Fruit fly (Drosophila melanogaster) whole organism, embryonic: ENCODE results near the gene CG9297.

Experiments used
- Atf3 ChIP-seq: fragments of 200-800 bp; sonication (Bioruptor generic); optimal IDR thresholded peaks from 3 replicates; lab custom pipeline; 2016; ENCODE audit warnings: missing biosample characterization, missing genetic modification characterization
- BEAF-32 ChIP-seq: fragments of 200-800 bp; sonication (Bioruptor generic); optimal IDR thresholded peaks from 3 replicates; lab custom pipeline; 2017; ENCODE audit warnings: missing biosample characterization, missing genetic modification characterization, mild to moderate bottlenecking, moderate library complexity, missing genetic modification reagents
- Bdp1 ChIP-seq: fragments of 200-800 bp; sonication (Bioruptor generic); optimal IDR thresholded peaks from 3 replicates; lab custom pipeline; 2016; ENCODE audit warnings: missing biosample characterization, missing genetic modification characterization
- Blimp-1 ChIP-seq: fragments of 200-800 bp; sonication (Bioruptor generic); optimal IDR thresholded peaks from 3 replicates; lab custom pipeline; 2018; ENCODE audit warnings: missing biosample characterization, missing genetic modification characterization, mild to moderate bottlenecking, moderate library complexity, missing genetic modification reagents
- CG12104 ChIP-seq: fragments of 200-800 bp; sonication (Bioruptor generic); optimal IDR thresholded peaks from 3 replicates; lab custom pipeline; 2016; ENCODE audit warnings: missing biosample characterization, missing genetic modification characterization
- CG14441 ChIP-seq: fragments of 200-800 bp; sonication (Bioruptor generic); IDR thresholded peaks from 2 replicates; pipeline ENCODE4 v1.3.6; 2022; ENCODE audit warnings: missing biosample characterization, missing genetic modification characterization
- CG16779 ChIP-seq: fragments of 200-800 bp; sonication (Bioruptor generic); IDR thresholded peaks from 2 replicates; pipeline ENCODE4 v1.3.6; 2022; ENCODE audit warnings: missing biosample characterization, missing genetic modification characterization
- CG17186 ChIP-seq: fragments of 200-800 bp; sonication (Bioruptor generic); optimal IDR thresholded peaks from 3 replicates; lab custom pipeline; 2017; ENCODE audit warnings: missing biosample characterization, missing genetic modification reagents, missing genetic modification characterization
- CG17328 ChIP-seq: fragments of 200-800 bp; sonication (Bioruptor generic); IDR thresholded peaks from 2 replicates; pipeline ENCODE4 v1.3.6; 2022; ENCODE audit warnings: missing biosample characterization, missing genetic modification characterization
- CG17359 ChIP-seq: fragments of 200-800 bp; sonication (Bioruptor generic); optimal IDR thresholded peaks from 3 replicates; lab custom pipeline; 2018; ENCODE audit warnings: missing biosample characterization, mild to moderate bottlenecking, missing genetic modification characterization, moderate library complexity
- CG17385 ChIP-seq: fragments of 200-800 bp; sonication (Bioruptor generic); optimal IDR thresholded peaks from 3 replicates; lab custom pipeline; 2018; ENCODE audit warnings: missing biosample characterization, mild to moderate bottlenecking, missing genetic modification characterization
- CG17829 ChIP-seq: fragments of 200-800 bp; optimal IDR thresholded peaks from 2 replicates; lab custom pipeline; 2019; ENCODE audit warnings: missing biosample characterization, mild to moderate bottlenecking, missing genetic modification characterization, moderate library complexity
- CG17912 ChIP-seq: fragments of 200-800 bp; sonication (Bioruptor generic); optimal IDR thresholded peaks from 2 replicates; lab custom pipeline; 2018; ENCODE audit warnings: missing biosample characterization, mild to moderate bottlenecking, missing genetic modification characterization
- CG1832 ChIP-seq: fragments of 200-800 bp; sonication (Bioruptor generic); optimal IDR thresholded peaks from 2 replicates; lab custom pipeline; 2017; ENCODE audit warnings: missing biosample characterization, mild to moderate bottlenecking, missing genetic modification characterization, inconsistent platforms
- CG3065 ChIP-seq: fragments of 200-800 bp; sonication (Bioruptor generic); optimal IDR thresholded peaks from 2 replicates; lab custom pipeline; 2016; ENCODE audit warnings: missing biosample characterization, missing genetic modification characterization
- CG3838 ChIP-seq: fragments of 200-800 bp; sonication (Bioruptor generic); optimal IDR thresholded peaks from 3 replicates; lab custom pipeline; 2016; ENCODE audit warnings: missing biosample characterization, missing genetic modification characterization
- CG43689 ChIP-seq: fragments of 200-800 bp; sonication (Bioruptor generic); IDR thresholded peaks from 2 replicates; pipeline ENCODE4 v1.3.6; 2022; ENCODE audit warnings: missing biosample characterization, missing genetic modification characterization
- CG4854 ChIP-seq: fragments of 200-800 bp; sonication (Bioruptor generic); optimal IDR thresholded peaks from 2 replicates; lab custom pipeline; 2016; ENCODE audit warnings: missing biosample characterization, missing genetic modification characterization, inconsistent platforms
- CG8359 ChIP-seq: fragments of 200-800 bp; sonication (Bioruptor generic); optimal IDR thresholded peaks from 2 replicates; lab custom pipeline; 2017; ENCODE audit warnings: missing biosample characterization, mild to moderate bottlenecking, missing genetic modification characterization, borderline replicate concordance
- CG8388 ChIP-seq: fragments of 200-800 bp; sonication (Bioruptor generic); optimal IDR thresholded peaks from 2 replicates; lab custom pipeline; 2019; ENCODE audit warnings: missing biosample characterization, mild to moderate bottlenecking, missing genetic modification characterization, moderate library complexity
- CG9797 ChIP-seq: fragments of 200-800 bp; sonication (Bioruptor generic); optimal IDR thresholded peaks from 3 replicates; lab custom pipeline; 2018; ENCODE audit warnings: missing biosample characterization, mild to moderate bottlenecking, missing genetic modification characterization
- CoRest ChIP-seq: fragments of 200-800 bp; sonication (Bioruptor generic); optimal IDR thresholded peaks from 3 replicates; lab custom pipeline; 2018; ENCODE audit warnings: missing biosample characterization, mild to moderate bottlenecking, missing genetic modification characterization, moderate library complexity
- Dad ChIP-seq: fragments of 200-800 bp; sonication (Bioruptor generic); optimal IDR thresholded peaks from 3 replicates; lab custom pipeline; 2016; ENCODE audit warnings: missing biosample characterization, missing genetic modification characterization
- Dbx ChIP-seq: fragments of 200-800 bp; sonication (Bioruptor generic); IDR thresholded peaks from 3 replicates; pipeline ENCODE4 v1.3.6; 2022; ENCODE audit warnings: missing biosample characterization, missing genetic modification characterization
- Doc2 ChIP-seq: fragments of 200-800 bp; sonication (Bioruptor generic); IDR thresholded peaks from 2 replicates; pipeline ENCODE4 v1.3.6; 2022; ENCODE audit warnings: missing biosample characterization, missing genetic modification characterization
- Eip74EF ChIP-seq, 2 experiments: fragments of 200-800 bp in 1 of 2; fragments of >200 bp in 1 of 2; sonication (Bioruptor generic) in 1 of 2; optimal IDR thresholded peaks; 2 replicates each; lab custom pipeline; 2017 to 2019; ENCODE audit warnings: missing biosample characterization in 2 of 2, missing genetic modification characterization in 2 of 2, mild to moderate bottlenecking in 1 of 2, moderate library complexity in 1 of 2
- Fer3 ChIP-seq: fragments of 200-800 bp; sonication (Bioruptor generic); optimal IDR thresholded peaks from 2 replicates; lab custom pipeline; 2018; ENCODE audit warnings: missing biosample characterization, mild to moderate bottlenecking, missing genetic modification characterization, moderate library complexity
- H2.0 ChIP-seq: fragments of 200-800 bp; sonication (Bioruptor generic); IDR thresholded peaks from 2 replicates; pipeline ENCODE4 v1.3.6; 2022; ENCODE audit warnings: missing biosample characterization, missing genetic modification characterization
- Hr78 ChIP-seq, 2 experiments: fragments of 200-800 bp in 1 of 2; fragments of >200 bp in 1 of 2; sonication (Bioruptor generic) in 1 of 2; optimal IDR thresholded peaks; 2 replicates each; lab custom pipeline; 2017 to 2019; ENCODE audit warnings: missing biosample characterization in 2 of 2, missing genetic modification characterization in 2 of 2, mild to moderate bottlenecking in 1 of 2, moderate library complexity in 1 of 2
- MBD-R2 ChIP-seq: fragments of 200-800 bp; sonication (Bioruptor generic); IDR thresholded peaks from 2 replicates; pipeline ENCODE4 v1.3.6; 2022; ENCODE audit warnings: missing biosample characterization, missing genetic modification characterization
- MESR4 ChIP-seq: fragments of 200-800 bp; sonication (Bioruptor generic); optimal IDR thresholded peaks from 2 replicates; lab custom pipeline; 2018; ENCODE audit warnings: missing biosample characterization, mild to moderate bottlenecking, missing genetic modification characterization, moderate library complexity
- Max ChIP-seq: fragments of 200-800 bp; sonication (Bioruptor generic); optimal IDR thresholded peaks from 2 replicates; lab custom pipeline; 2016; ENCODE audit warnings: missing biosample characterization, mild to moderate bottlenecking, missing genetic modification characterization
- Oaz ChIP-seq: fragments of 200-800 bp; sonication (Bioruptor generic); IDR thresholded peaks from 2 replicates; pipeline ENCODE4 v1.3.6; 2022; ENCODE audit warnings: missing biosample characterization, missing genetic modification characterization
- Opbp ChIP-seq: fragments of 200-800 bp; sonication (Bioruptor generic); IDR thresholded peaks from 3 replicates; pipeline ENCODE4 v1.3.6; 2022; ENCODE audit warnings: missing biosample characterization, missing genetic modification characterization; ENCODE audit not compliant: partially characterized antibody
- Stat92E ChIP-seq, 3 experiments: fragments of >200 bp in 2 of 3; fragments of 200-800 bp in 1 of 3; sonication (Bioruptor generic) in 1 of 3; optimal IDR thresholded peaks; 2 replicates each; lab custom pipeline; 2017 to 2019; ENCODE audit warnings: missing biosample characterization in 3 of 3, missing genetic modification characterization in 3 of 3, mild to moderate bottlenecking in 1 of 3, moderate library complexity in 1 of 3
- ab ChIP-seq: fragments of 200-800 bp; sonication (Bioruptor generic); optimal IDR thresholded peaks from 2 replicates; lab custom pipeline; 2016; ENCODE audit warnings: missing biosample characterization, missing genetic modification characterization
- ac ChIP-seq: fragments of 200-800 bp; sonication (Bioruptor generic); optimal IDR thresholded peaks from 3 replicates; lab custom pipeline; 2017; ENCODE audit warnings: missing biosample characterization, mild to moderate bottlenecking, missing genetic modification characterization
- br ChIP-seq: fragments of >200 bp; optimal IDR thresholded peaks from 2 replicates; lab custom pipeline; 2017
- cwo ChIP-seq: fragments of 200-800 bp; sonication (Bioruptor generic); optimal IDR thresholded peaks from 3 replicates; lab custom pipeline; 2017; ENCODE audit warnings: missing biosample characterization, missing genetic modification characterization, mild to moderate bottlenecking, moderate library complexity, missing genetic modification reagents
- dimm ChIP-seq: fragments of 200-800 bp; sonication (Bioruptor generic); IDR thresholded peaks from 2 replicates; pipeline ENCODE4 v1.3.6; 2022; ENCODE audit warnings: missing biosample characterization, missing genetic modification characterization
- esg ChIP-seq: fragments of 200-800 bp; sonication (Bioruptor generic); conservative IDR thresholded peaks from 2 replicates; pipeline ENCODE4 v1.3.6; 2022; ENCODE audit warnings: missing biosample characterization, missing genetic modification characterization
- kni ChIP-seq: fragments of 200-800 bp; sonication (Bioruptor generic); optimal IDR thresholded peaks from 3 replicates; lab custom pipeline; 2017; ENCODE audit warnings: mild to moderate bottlenecking, missing biosample characterization, missing genetic modification reagents, missing genetic modification characterization
- onecut ChIP-seq: fragments of 200-800 bp; sonication (Bioruptor generic); IDR thresholded peaks from 2 replicates; pipeline ENCODE4 v1.3.6; 2022; ENCODE audit warnings: missing biosample characterization, missing genetic modification characterization
- pros ChIP-seq: fragments of 200-800 bp; sonication (Bioruptor generic); optimal IDR thresholded peaks from 3 replicates; lab custom pipeline; 2019; ENCODE audit warnings: missing biosample characterization, mild to moderate bottlenecking, missing genetic modification characterization, moderate library complexity
- run ChIP-seq: fragments of 200-800 bp; sonication (Bioruptor generic); optimal IDR thresholded peaks from 3 replicates; lab custom pipeline; 2018; ENCODE audit warnings: missing biosample characterization, mild to moderate bottlenecking, missing genetic modification characterization
- sd ChIP-seq: fragments of 200-800 bp; sonication (Bioruptor generic); optimal IDR thresholded peaks from 3 replicates; lab custom pipeline; 2018; ENCODE audit warnings: missing biosample characterization, mild to moderate bottlenecking, missing genetic modification characterization, moderate library complexity
- sima ChIP-seq: fragments of 200-800 bp; sonication (Bioruptor generic); optimal IDR thresholded peaks from 2 replicates; lab custom pipeline; 2016; ENCODE audit warnings: missing biosample characterization, missing genetic modification characterization
- sug ChIP-seq: fragments of 200-800 bp; optimal IDR thresholded peaks from 2 replicates; lab custom pipeline; 2019; ENCODE audit warnings: missing biosample characterization, mild to moderate bottlenecking, missing genetic modification characterization, moderate library complexity
- ttk ChIP-seq: fragments of 200-800 bp; sonication (Bioruptor generic); IDR thresholded peaks from 2 replicates; pipeline ENCODE4 v2.1.2; 2022; ENCODE audit warnings: missing biosample characterization, missing genetic modification characterization
- wor ChIP-seq: fragments of 200-800 bp; sonication (Bioruptor generic); IDR thresholded peaks from 2 replicates; pipeline ENCODE4 v1.3.6; 2022; ENCODE audit warnings: missing biosample characterization, missing genetic modification characterization

CG9297 gene

dm6 chr3R:13724029-13724638 is 47.2 kb upstream of the CG9297 start (continued):
- TF ChIP-seq CG9797 (GFP tag; lab: Kevin White, UChicago) (no peak), sug (no peak), cwo (no peak), Dbx (GFP tag; lab: Robert Waterston, UW) (no peak), CoRest (no peak), Opbp (no peak), Dad (no peak), CG8359 (GFP tag; lab: Kevin White, UChicago) (no peak), CG4854 (GFP tag; lab: Kevin White, UChicago) (no peak), br (no peak), Stat92E (GFP tag; optimal IDR thresholded peaks at IDR 0.05; lab: Kevin White, UChicago) (no peak), esg (GFP tag; lab: Robert Waterston, UW) (no peak), MESR4 (no peak), CG12104 (no peak), CG3838 (GFP tag; lab: Kevin White, UChicago) (no peak), ab (no peak), sima (GFP tag; lab: Kevin White, UChicago) (no peak), Oaz (GFP tag; lab: Robert Waterston, UW) (no peak), Max (GFP tag; lab: Kevin White, UChicago) (no peak), run (tag; lab: Kevin White, UChicago) (no peak), CG17186 (no peak), Doc2 (GFP tag; lab: Robert Waterston, UW) (no peak), CG17912 (GFP tag; lab: Kevin White, UChicago) (no peak), CG3065 (GFP tag; lab: Kevin White, UChicago) (no peak), ttk (GFP tag; lab: Robert Waterston, UW) (no peak), CG17385 (no peak), wor (no peak), CG8388 (no peak), Hr78 (GFP tag; optimal IDR thresholded peaks at IDR 0.05; lab: Kevin White, UChicago) (peak in 1 of 2 experiments; percentile 51), BEAF-32 (no peak), pros (GFP tag; lab: Kevin White, UChicago) (peak; percentile 98), CG17829 (tag; lab: Kevin White, UChicago) (no peak), Fer3 (tag; lab: Kevin White, UChicago) (no peak), CG16779 (GFP tag; lab: Robert Waterston, UW) (no peak), Blimp-1 (peak; percentile 34), CG17359 (no peak), CG17328 (no peak), MBD-R2 (GFP tag; lab: Robert Waterston, UW) (no peak), CG14441 (GFP tag; lab: Robert Waterston, UW) (no peak), dimm (GFP tag; lab: Robert Waterston, UW) (no peak), CG1832 (GFP tag; lab: Kevin White, UChicago) (no peak), Bdp1 (GFP tag; lab: Kevin White, UChicago) (no peak), sd (tag; lab: Kevin White, UChicago) (peak; percentile 13), H2.0 (GFP tag; lab: Robert Waterston, UW) (no peak), CG43689 (no peak), Atf3 (GFP tag; lab: Kevin White, UChicago) (no peak), kni (GFP tag; lab: Kevin White, UChicago) (peak; percentile 67), Eip74EF (GFP tag; optimal IDR thresholded peaks at IDR 0.05; lab: Kevin White, UChicago) (no peak), ac (GFP tag; lab: Kevin White, UChicago) (peak; percentile 46), onecut (no peak)
